Worm (Caenorhabditis elegans): Measurements from ENCODE around the gene zig-13.
A peak's percentile ranks its signal among the peaks of the same experiment; 100 is the strongest.
"Not testable (repeated sequence)": the region's sequence is repeated elsewhere in the genome, so short reads cannot be mapped to it uniquely, and the experiment has no call there.

zig-13 gene

DNA sequence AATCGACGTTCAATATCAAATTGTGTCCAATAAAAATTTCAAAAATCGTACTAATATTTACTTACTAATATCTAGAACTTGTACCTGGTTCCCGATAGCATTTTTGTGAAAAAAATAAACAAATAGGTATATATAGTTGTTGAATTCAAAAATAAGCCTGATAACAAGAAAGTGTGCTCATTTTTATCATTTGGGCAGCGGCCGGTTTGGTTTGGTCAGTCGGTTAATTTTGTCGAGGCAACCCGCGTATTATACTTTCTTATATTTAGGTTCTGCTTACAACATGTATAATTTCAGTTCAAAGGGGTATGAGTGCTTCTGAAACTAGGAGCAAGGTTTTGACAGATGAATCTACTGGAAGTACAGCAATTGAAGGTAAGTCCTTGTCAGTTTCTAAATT is 25.9 kb downstream of the zig-13 start, which contains the start of the genes nhr-280 and C29F9.2:
nhr-280 (minus strand) TSS at position 101 of the 400 bp plus-strand sequence.
C29F9.2 (plus strand) TSS at position 298 of the 400 bp plus-strand sequence.
- TF ChIP-seq dmd-4 (tag; optimal IDR thresholded peaks at IDR 0.05) (no peak), ceh-16 (tag; optimal IDR thresholded peaks at IDR 0.05) (no peak), aly-2 (tag; optimal IDR thresholded peaks at IDR 0.05) (no peak), nhr-12 (tag; optimal IDR thresholded peaks at IDR 0.05) (no peak), nhr-11 (tag; optimal IDR thresholded peaks at IDR 0.05) (no peak), Y55F3AM.14 (GFP tag; optimal IDR thresholded peaks at IDR 0.05) (no peak), nhr-25 (tag; optimal IDR thresholded peaks at IDR 0.05) (no peak), ztf-11 (tag; optimal IDR thresholded peaks at IDR 0.05) (no peak), fos-1 (tag; optimal IDR thresholded peaks at IDR 0.05) (no peak), nhr-21 (tag; optimal IDR thresholded peaks at IDR 0.05) (no peak)

DNA sequence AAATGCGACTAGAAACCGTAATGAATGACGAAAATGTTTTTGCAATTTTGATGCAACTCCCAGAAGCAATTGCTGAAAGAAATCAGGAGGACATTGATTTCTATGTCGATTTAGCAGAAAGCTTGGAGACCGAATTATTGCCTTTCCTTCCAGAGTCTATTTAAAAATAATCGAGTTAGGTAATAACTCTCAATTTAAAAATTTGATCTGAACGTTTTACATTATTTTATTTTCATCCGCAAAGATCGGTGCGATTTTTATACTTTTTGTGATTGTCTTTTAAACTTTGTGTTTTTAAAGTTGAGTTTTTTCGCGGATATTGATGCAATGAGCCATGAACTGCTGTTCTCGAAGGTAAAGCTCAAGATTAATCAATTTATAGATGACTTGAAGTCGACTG is 32.1 kb downstream of the zig-13 start, which contains the start of gene pals-23:
pals-23 (plus strand) TSS at position 301 of the 400 bp plus-strand sequence.
- TF ChIP-seq fos-1 (tag; optimal IDR thresholded peaks at IDR 0.05) (no peak), zag-1 (tag; optimal IDR thresholded peaks at IDR 0.05) (no peak), ztf-4 (tag; optimal IDR thresholded peaks at IDR 0.05) (no peak), nhr-10 (tag; optimal IDR thresholded peaks at IDR 0.05) (no peak), dmd-4 (tag; optimal IDR thresholded peaks at IDR 0.05) (no peak), ztf-11 (tag; optimal IDR thresholded peaks at IDR 0.05) (no peak), elt-3 (tag; optimal IDR thresholded peaks at IDR 0.05) (no peak), crh-2 (tag; optimal IDR thresholded peaks at IDR 0.05) (no peak)

DNA sequence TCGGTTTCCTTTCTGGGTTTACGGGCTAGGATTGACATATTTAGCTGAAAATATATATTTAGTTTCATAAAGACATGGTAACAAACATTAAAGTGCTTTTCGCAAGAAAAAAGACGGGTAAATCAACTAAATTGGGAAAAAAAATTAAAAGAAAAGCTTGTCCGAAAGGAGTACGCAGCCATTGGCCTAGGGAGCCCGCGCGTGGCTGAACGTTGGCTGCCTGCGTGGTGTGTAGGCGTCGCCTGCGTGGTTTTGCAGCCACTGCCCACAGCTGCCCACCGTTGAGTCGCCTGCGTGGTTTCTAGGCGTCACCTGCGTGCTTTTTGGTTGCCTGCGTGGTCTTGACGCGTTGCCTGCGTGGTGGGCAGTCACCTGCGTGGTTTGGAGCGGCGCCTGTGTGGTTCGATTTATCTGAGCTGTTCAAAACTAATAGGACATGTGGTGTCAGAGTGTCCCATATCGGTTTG is 34.5 kb downstream of the zig-13 start, which contains the start of gene C29F9.12:
C29F9.12 (minus strand) TSS at position 51 of the 467 bp plus-strand sequence.
- TF ChIP-seq peb-1, elt-1, ZK546.5 (tag; optimal IDR thresholded peaks at IDR 0.05): not testable (repeated sequence)

DNA sequence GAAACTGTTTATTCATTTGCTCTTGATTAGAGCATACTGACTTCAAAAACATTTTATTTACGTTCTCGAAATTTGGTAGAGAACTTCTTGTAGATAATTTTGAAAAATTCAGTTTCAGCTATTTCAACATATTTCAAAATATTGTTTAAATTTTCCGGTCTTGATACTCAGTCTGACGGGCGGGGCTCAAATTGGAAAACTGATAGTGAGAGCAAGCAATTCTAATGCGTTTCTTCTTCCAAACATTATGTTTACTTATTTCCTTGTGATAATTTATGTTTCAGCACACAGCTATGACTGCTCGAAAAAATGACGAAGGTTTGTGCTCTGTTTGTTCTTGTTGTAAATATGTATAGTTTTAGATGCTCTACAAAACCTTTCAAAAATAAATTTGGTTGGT is 36.3 kb downstream of the zig-13 start, which contains the start of gene pals-24:
pals-24 (plus strand) TSS at position 237 of the 400 bp plus-strand sequence.
- TF ChIP-seq unc-55 (GFP tag; optimal IDR thresholded peaks at IDR 0.05) = no peak
- peak; percentile 8 for TF ChIP-seq F13H6.1 (tag; optimal IDR thresholded peaks at IDR 0.05)
- TF ChIP-seq crh-2 (tag; optimal IDR thresholded peaks at IDR 0.05) = peak; percentile 16
- peak; percentile 26 for TF ChIP-seq gmeb-1 (tag; optimal IDR thresholded peaks at IDR 0.05)
- no peak for TF ChIP-seq sem-4 (tag; optimal IDR thresholded peaks at IDR 0.05)
- TF ChIP-seq sma-9 (GFP tag; optimal IDR thresholded peaks at IDR 0.05) = peak; percentile 8
- TF ChIP-seq sma-9 (tag; optimal IDR thresholded peaks at IDR 0.05) = no peak
- TF ChIP-seq fos-1 (tag; optimal IDR thresholded peaks at IDR 0.05) = peak; percentile 84

DNA sequence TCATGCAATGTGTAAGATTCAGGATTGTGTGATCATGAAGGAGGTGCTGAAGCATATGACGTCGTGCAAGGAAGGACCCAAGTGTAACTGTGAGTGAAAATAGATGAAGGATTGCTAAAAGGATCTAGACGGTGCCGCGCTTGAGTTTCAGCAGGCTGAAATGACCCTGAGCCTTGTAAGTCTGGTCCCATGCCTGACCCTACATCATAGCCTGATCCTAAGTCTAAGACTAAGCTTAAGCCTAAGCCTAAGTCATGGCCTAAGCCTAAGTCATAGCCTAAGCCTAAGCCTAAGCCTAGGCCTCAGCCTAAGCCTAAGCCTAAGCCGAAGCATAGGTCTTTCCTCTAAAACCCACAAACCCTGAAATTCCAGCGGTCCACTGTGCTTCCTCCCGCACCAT is 38.7 kb downstream of the zig-13 start:
- TF ChIP-seq ztf-1 (GFP tag; conservative IDR thresholded peaks at IDR 0.05) (no peak), nhr-12 (tag; optimal IDR thresholded peaks at IDR 0.05) (no peak), ceh-82 (tag; optimal IDR thresholded peaks at IDR 0.05) (no peak), snpc-4 (tag; optimal IDR thresholded peaks at IDR 0.05) (no peak), nhr-77 (tag; optimal IDR thresholded peaks at IDR 0.05) (no peak), nhr-237 (tag; optimal IDR thresholded peaks at IDR 0.05) (no peak), Y55F3AM.14 (GFP tag; optimal IDR thresholded peaks at IDR 0.05) (no peak), nhr-23 (tag; optimal IDR thresholded peaks at IDR 0.05) (no peak), zag-1 (tag; optimal IDR thresholded peaks at IDR 0.05) (no peak), nhr-11 (tag; optimal IDR thresholded peaks at IDR 0.05) (no peak), gmeb-1 (tag; optimal IDR thresholded peaks at IDR 0.05) (no peak), ztf-4 (tag; optimal IDR thresholded peaks at IDR 0.05) (no peak), lsy-2 (tag; optimal IDR thresholded peaks at IDR 0.05) (no peak), F13H6.1 (tag; optimal IDR thresholded peaks at IDR 0.05) (no peak), alr-1 (tag; optimal IDR thresholded peaks at IDR 0.05) (no peak), C34F6.9 (tag; optimal IDR thresholded peaks at IDR 0.05) (no peak), ceh-16 (tag; optimal IDR thresholded peaks at IDR 0.05) (no peak), nhr-25 (tag; optimal IDR thresholded peaks at IDR 0.05) (no peak), fos-1 (tag; optimal IDR thresholded peaks at IDR 0.05) (no peak), lin-13 (GFP tag; optimal IDR thresholded peaks at IDR 0.05) (no peak)
